Fruit fly (Drosophila melanogaster): ENCODE data around the gene Oseg5.

Oseg5 gene

DNA sequence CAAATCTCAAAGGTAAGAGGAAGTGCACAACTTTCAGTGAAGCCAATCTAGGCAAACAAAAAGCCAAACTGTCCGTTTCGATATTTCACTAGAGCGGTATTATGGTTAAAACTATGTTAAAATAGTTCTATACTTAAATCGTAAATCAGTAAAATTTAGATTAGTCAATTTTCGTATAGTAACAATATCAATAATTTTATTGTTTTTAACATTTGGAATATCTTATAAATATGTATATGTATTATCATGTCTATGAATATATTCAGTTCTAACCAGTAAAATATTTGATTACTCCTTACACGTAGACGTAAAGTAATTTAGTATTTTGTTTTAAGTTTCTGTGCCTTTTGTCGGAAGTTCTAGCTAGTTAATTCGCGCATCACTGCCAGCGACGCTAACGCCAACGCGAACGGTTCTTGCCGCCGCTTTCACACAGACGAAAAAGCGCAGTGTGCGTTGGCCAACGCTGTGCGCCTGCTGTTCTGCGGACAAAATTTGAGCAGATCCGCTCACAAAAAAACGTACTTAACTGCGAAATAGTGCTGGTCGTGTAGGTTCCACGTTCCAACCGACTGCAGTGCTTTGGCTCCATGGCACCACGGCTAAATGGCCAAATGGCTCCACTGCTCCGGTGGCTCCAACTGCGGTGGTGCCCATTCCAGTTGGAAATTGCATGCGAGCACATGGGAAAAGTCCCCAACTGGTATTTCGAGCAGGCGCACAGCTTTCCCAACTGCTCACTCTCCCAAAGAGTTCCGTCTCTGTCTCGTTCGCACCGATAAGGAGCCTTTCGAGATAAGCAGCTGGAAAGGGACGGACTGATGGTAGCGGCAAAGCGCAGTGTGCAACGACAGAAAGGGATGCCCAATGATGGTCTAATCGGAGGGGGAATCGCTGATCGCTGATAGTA is 12.2 kb downstream of the Oseg5 start (continued):
- TF ChIP-seq zfh1 (GFP tag; IDR thresholded peaks at IDR 0.05): peak; percentile 29; the same call in 1 of the 3 replicates
- TF ChIP-seq Hmr (GFP tag; optimal IDR thresholded peaks at IDR 0.05): peak; percentile 20
- peak; percentile 19 for TF ChIP-seq CG4707 (GFP tag; optimal IDR thresholded peaks at IDR 0.05)
- TF ChIP-seq CG34422 (GFP tag; IDR thresholded peaks at IDR 0.05): peak; percentile 61; the same call in 1 of the 3 replicates
- peak; percentile 55 for TF ChIP-seq CG13287 (GFP tag; IDR thresholded peaks at IDR 0.05; ENCODE audit: partially characterized antibody)
- TF ChIP-seq Eip74EF (GFP tag; optimal IDR thresholded peaks at IDR 0.05): no peak
- peak; percentile 20 for TF ChIP-seq nmo (GFP tag; optimal IDR thresholded peaks at IDR 0.05)
- no peak for TF ChIP-seq wdn (GFP tag; IDR thresholded peaks at IDR 0.05)
- TF ChIP-seq nerfin-2 (GFP tag; IDR thresholded peaks at IDR 0.05; ENCODE audit: partially characterized antibody): peak; percentile 43; the same call in 1 of the 2 replicates
- peak; percentile 32 for TF ChIP-seq CG4424 (GFP tag; optimal IDR thresholded peaks at IDR 0.05)
- TF ChIP-seq slbo (GFP tag; IDR thresholded peaks at IDR 0.05): peak; percentile 29; the same call in 1 of the 2 replicates
- peak; percentile 73 for TF ChIP-seq HLHmδ (GFP tag; optimal IDR thresholded peaks at IDR 0.05)
- TF ChIP-seq cato (GFP tag; optimal IDR thresholded peaks at IDR 0.05; ENCODE audit: borderline replicate concordance): no peak
- peak; percentile 16; the same call in 1 of the 2 replicates for TF ChIP-seq stc (GFP tag; IDR thresholded peaks at IDR 0.05)
- TF ChIP-seq gcm2 (GFP tag; optimal IDR thresholded peaks at IDR 0.05): no peak
- no peak for TF ChIP-seq slp2 (GFP tag; optimal IDR thresholded peaks at IDR 0.05)
- 0 out of 2 replicates have a peak, but pooled peaks have one; percentile 28 for TF ChIP-seq bowl (GFP tag; IDR thresholded peaks at IDR 0.05)
- TF ChIP-seq bbx (GFP tag; IDR thresholded peaks at IDR 0.05; ENCODE audit: partially characterized antibody): peak; percentile 80
- no peak for TF ChIP-seq Hand (GFP tag; optimal IDR thresholded peaks at IDR 0.05)
- TF ChIP-seq CG16813 (GFP tag; IDR thresholded peaks at IDR 0.05; ENCODE audit: partially characterized antibody): 0 out of 3 replicates have a peak, but pooled peaks have one; percentile 33
- no peak for TF ChIP-seq fru (optimal IDR thresholded peaks at IDR 0.05)
- TF ChIP-seq ab (GFP tag; optimal IDR thresholded peaks at IDR 0.05): no peak
- TF ChIP-seq Sin3A (optimal IDR thresholded peaks at IDR 0.05): no peak
- peak; percentile 33 for TF ChIP-seq wek (GFP tag; optimal IDR thresholded peaks at IDR 0.05)
- TF ChIP-seq CG2712 (tag; optimal IDR thresholded peaks at IDR 0.05): peak; percentile 25
- no peak for TF ChIP-seq CG2116 (GFP tag; optimal IDR thresholded peaks at IDR 0.05)
- 0 out of 2 replicates have a peak, but pooled peaks have one; percentile 25 for TF ChIP-seq CG17328 (GFP tag; IDR thresholded peaks at IDR 0.05)
- peak; percentile 39 for TF ChIP-seq lbe (GFP tag; optimal IDR thresholded peaks at IDR 0.05)
- peak; percentile 31 for TF ChIP-seq corto (GFP tag; optimal IDR thresholded peaks at IDR 0.05)
- peak; percentile 45 for TF ChIP-seq CG9932 (GFP tag; IDR thresholded peaks at IDR 0.05)
- TF ChIP-seq tna (GFP tag; IDR thresholded peaks at IDR 0.05; ENCODE audit: partially characterized antibody): peak; percentile 66
- TF ChIP-seq tx (GFP tag; optimal IDR thresholded peaks at IDR 0.05): no peak
- no peak for TF ChIP-seq CG4617 (GFP tag; optimal IDR thresholded peaks at IDR 0.05; ENCODE audit: borderline replicate concordance)

DNA sequence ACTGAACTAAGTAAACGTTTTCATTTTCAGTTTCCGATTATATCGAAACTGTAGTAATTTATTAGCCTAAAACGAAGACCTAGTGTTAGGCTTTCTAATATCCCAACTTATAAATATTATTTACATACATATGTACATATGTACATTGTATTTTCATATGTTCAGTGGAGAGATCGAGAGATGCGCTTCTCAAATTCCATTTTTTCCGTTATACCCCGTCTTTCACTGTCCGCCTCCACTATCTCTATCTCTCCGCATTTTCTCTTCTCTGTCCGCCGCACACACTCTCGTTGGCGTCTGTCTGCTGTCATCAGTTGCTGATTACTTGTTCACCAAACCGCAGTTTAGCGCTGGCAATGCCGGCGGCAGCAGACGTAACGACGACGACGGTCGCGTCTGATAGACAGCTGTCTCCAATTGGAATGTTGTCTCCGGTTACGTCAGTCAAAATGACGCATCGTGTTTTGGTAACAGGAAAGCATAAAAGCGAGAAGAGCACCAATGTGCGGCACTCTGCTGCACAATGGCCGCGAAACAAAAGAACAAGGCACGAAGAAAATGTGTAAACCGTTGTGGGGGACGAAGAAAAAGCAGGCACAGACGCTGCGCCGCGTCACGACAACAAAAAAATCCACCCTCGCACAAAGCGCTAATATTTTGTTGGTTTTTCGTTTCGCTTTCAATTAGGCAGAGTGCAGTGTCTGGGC is 13.0 kb downstream of the Oseg5 start, which contains the start of gene CG9331:
CG9331 (plus strand) TSS at position 340 of the 707 bp plus-strand sequence.
- peak; percentile 21 for TF ChIP-seq pb (GFP tag; optimal IDR thresholded peaks at IDR 0.05)
- no peak for TF ChIP-seq CG4328 (GFP tag; optimal IDR thresholded peaks at IDR 0.05)
- TF ChIP-seq zf30C (GFP tag; optimal IDR thresholded peaks at IDR 0.05): peak; percentile 3
- TF ChIP-seq ac (GFP tag; optimal IDR thresholded peaks at IDR 0.05): no peak
- TF ChIP-seq CG32532 (GFP tag; IDR thresholded peaks at IDR 0.05): no peak
- no peak for TF ChIP-seq tup (GFP tag; optimal IDR thresholded peaks at IDR 0.05)
- TF ChIP-seq prd (optimal IDR thresholded peaks at IDR 0.05): no peak
- no peak for TF ChIP-seq prd (GFP tag; IDR thresholded peaks at IDR 0.05)
- no peak for TF ChIP-seq gt (GFP tag; IDR thresholded peaks at IDR 0.05)
- TF ChIP-seq CG10274 (GFP tag; optimal IDR thresholded peaks at IDR 0.05): no peak
- TF ChIP-seq gcm (GFP tag; optimal IDR thresholded peaks at IDR 0.05): peak; percentile 50
- peak; percentile 9 for TF ChIP-seq CG15696 (tag; optimal IDR thresholded peaks at IDR 0.05)
- no peak for TF ChIP-seq Mrtf (GFP tag; IDR thresholded peaks at IDR 0.05)
- TF ChIP-seq hb (GFP tag; IDR thresholded peaks at IDR 0.05; ENCODE audit: partially characterized antibody): no peak
- TF ChIP-seq CG10321 (GFP tag; IDR thresholded peaks at IDR 0.05): no peak
- TF ChIP-seq CG17568 (GFP tag; optimal IDR thresholded peaks at IDR 0.05): no peak

Data from whole organism, embryonic.